Fruit fly (Drosophila melanogaster) whole organism, embryonic: Measurements from ENCODE around the gene CG4658.

ENCODE experiments used
- CG10959 ChIP-seq: fragments of 200-800 bp; sonication (Bioruptor generic); IDR thresholded peaks from 2 replicates; pipeline ENCODE4 v1.3.6; 2022; ENCODE audit warnings: missing biosample characterization, missing genetic modification characterization
- CG12299 ChIP-seq: fragments of 200-800 bp; sonication (Bioruptor generic); optimal IDR thresholded peaks from 2 replicates; lab custom pipeline; 2018; ENCODE audit warnings: missing biosample characterization, mild to moderate bottlenecking, missing genetic modification characterization
- CG12391 ChIP-seq: fragments of 200-800 bp; sonication (Bioruptor generic); optimal IDR thresholded peaks from 3 replicates; lab custom pipeline; 2018; ENCODE audit warnings: missing biosample characterization, mild to moderate bottlenecking, missing genetic modification characterization, moderate library complexity
- CG13296 ChIP-seq: fragments of 200-800 bp; sonication (Bioruptor generic); optimal IDR thresholded peaks from 3 replicates; lab custom pipeline; 2018; ENCODE audit warnings: missing biosample characterization, mild to moderate bottlenecking, missing genetic modification characterization
- CG15011 ChIP-seq: fragments of 200-800 bp; sonication (Bioruptor generic); optimal IDR thresholded peaks from 3 replicates; lab custom pipeline; 2018; ENCODE audit warnings: missing biosample characterization, mild to moderate bottlenecking, missing genetic modification characterization
- CG15514 ChIP-seq: fragments of 200-800 bp; sonication (Bioruptor generic); optimal IDR thresholded peaks from 3 replicates; lab custom pipeline; 2017; ENCODE audit warnings: missing biosample characterization, missing genetic modification characterization, mild to moderate bottlenecking, moderate library complexity, missing genetic modification reagents
- CG16863 ChIP-seq: fragments of 200-800 bp; sonication (Bioruptor generic); optimal IDR thresholded peaks from 3 replicates; lab custom pipeline; 2016; ENCODE audit warnings: missing biosample characterization, missing genetic modification characterization
- CG18262 ChIP-seq: fragments of 200-800 bp; optimal IDR thresholded peaks from 3 replicates; lab custom pipeline; 2019; ENCODE audit warnings: missing biosample characterization, mild to moderate bottlenecking, missing genetic modification characterization, moderate library complexity
- CG1832 ChIP-seq: fragments of 200-800 bp; sonication (Bioruptor generic); optimal IDR thresholded peaks from 2 replicates; lab custom pipeline; 2017; ENCODE audit warnings: missing biosample characterization, mild to moderate bottlenecking, missing genetic modification characterization, inconsistent platforms
- CG2129 ChIP-seq: fragments of 200-800 bp; sonication (Bioruptor generic); IDR thresholded peaks from 2 replicates; pipeline ENCODE4 v1.3.6; 2022; ENCODE audit warnings: missing biosample characterization, missing genetic modification characterization; ENCODE audit not compliant: partially characterized antibody
- CG4360 ChIP-seq: fragments of 200-800 bp; sonication (Bioruptor generic); IDR thresholded peaks from 2 replicates; pipeline ENCODE4 v1.3.6; 2022; ENCODE audit warnings: missing biosample characterization, missing genetic modification characterization
- CG4404 ChIP-seq: fragments of 200-800 bp; sonication (Bioruptor generic); IDR thresholded peaks from 2 replicates; pipeline ENCODE4 v1.3.6; 2022; ENCODE audit warnings: missing biosample characterization, missing genetic modification characterization
- CG4424 ChIP-seq: fragments of 200-800 bp; sonication (Bioruptor generic); optimal IDR thresholded peaks from 3 replicates; lab custom pipeline; 2016; ENCODE audit warnings: missing biosample characterization, missing genetic modification characterization
- CG6175 ChIP-seq: fragments of 200-800 bp; sonication (Bioruptor generic); IDR thresholded peaks from 3 replicates; pipeline ENCODE4 v1.3.6; 2022; ENCODE audit warnings: missing biosample characterization, missing genetic modification characterization
- CG6791 ChIP-seq: fragments of 200-800 bp; sonication (Bioruptor generic); IDR thresholded peaks from 3 replicates; pipeline ENCODE4 v1.3.6; 2022; ENCODE audit warnings: missing biosample characterization, missing genetic modification characterization; ENCODE audit not compliant: partially characterized antibody
- CG6854 ChIP-seq: fragments of 200-800 bp; sonication (Bioruptor generic); optimal IDR thresholded peaks from 3 replicates; lab custom pipeline; 2017; ENCODE audit warnings: missing biosample characterization, mild to moderate bottlenecking, missing genetic modification characterization
- CG9817 ChIP-seq: fragments of 200-800 bp; sonication (Bioruptor generic); optimal IDR thresholded peaks from 2 replicates; lab custom pipeline; 2018; ENCODE audit warnings: missing biosample characterization, mild to moderate bottlenecking, missing genetic modification characterization, moderate library complexity
- CkIIα-i1 ChIP-seq: fragments of 200-800 bp; sonication (Bioruptor generic); IDR thresholded peaks from 2 replicates; pipeline ENCODE4 v1.3.6; 2022; ENCODE audit warnings: missing biosample characterization, missing genetic modification characterization
- D19A ChIP-seq: fragments of 200-800 bp; optimal IDR thresholded peaks from 3 replicates; lab custom pipeline; 2019; ENCODE audit warnings: missing biosample characterization, mild to moderate bottlenecking, missing genetic modification characterization, moderate library complexity
- Dfd ChIP-seq, 2 experiments: fragments of >200 bp; optimal IDR thresholded peaks; 2 replicates each; lab custom pipeline; 2017; ENCODE audit warnings: missing biosample characterization in 2 of 2, missing genetic modification characterization in 2 of 2
- Ets65A ChIP-seq: fragments of 200-800 bp; sonication (Bioruptor generic); peaks from one replicate; lab custom pipeline; 2016; ENCODE audit warnings: missing biosample characterization, missing genetic modification characterization
- H15 ChIP-seq: fragments of 200-800 bp; sonication (Bioruptor generic); IDR thresholded peaks from 3 replicates; pipeline ENCODE4 v1.3.6; 2022; ENCODE audit warnings: missing biosample characterization, missing genetic modification characterization
- H2.0 ChIP-seq: fragments of 200-800 bp; sonication (Bioruptor generic); IDR thresholded peaks from 2 replicates; pipeline ENCODE4 v1.3.6; 2022; ENCODE audit warnings: missing biosample characterization, missing genetic modification characterization
- HLH54F ChIP-seq: fragments of 200-800 bp; sonication (Bioruptor generic); optimal IDR thresholded peaks from 3 replicates; lab custom pipeline; 2016; ENCODE audit warnings: missing biosample characterization, missing genetic modification characterization
- Hmr ChIP-seq: fragments of 200-800 bp; sonication (Bioruptor generic); optimal IDR thresholded peaks from 3 replicates; lab custom pipeline; 2017; ENCODE audit warnings: mild to moderate bottlenecking, missing biosample characterization, missing genetic modification reagents, missing genetic modification characterization
- Hmx ChIP-seq: fragments of 200-800 bp; sonication (Bioruptor generic); optimal IDR thresholded peaks from 2 replicates; lab custom pipeline; 2016; ENCODE audit warnings: missing biosample characterization, missing genetic modification characterization
- Lim3 ChIP-seq: fragments of 200-800 bp; sonication (Bioruptor generic); IDR thresholded peaks from 2 replicates; pipeline ENCODE4 v1.3.6; 2022; ENCODE audit warnings: missing biosample characterization, missing genetic modification characterization
- Mrtf ChIP-seq: fragments of 200-800 bp; sonication (Bioruptor generic); IDR thresholded peaks from 3 replicates; pipeline ENCODE4 v1.3.6; 2022; ENCODE audit warnings: missing biosample characterization, missing genetic modification characterization
- NFAT ChIP-seq: fragments of 200-800 bp; sonication (Bioruptor generic); IDR thresholded peaks from 2 replicates; pipeline ENCODE4 v1.3.6; 2022; ENCODE audit warnings: missing biosample characterization, missing genetic modification characterization
- Rx ChIP-seq: fragments of 200-800 bp; sonication (Bioruptor generic); IDR thresholded peaks from 2 replicates; pipeline ENCODE4 v1.3.6; 2022; ENCODE audit warnings: missing biosample characterization, missing genetic modification characterization
- Side ChIP-seq: fragments of 200-800 bp; sonication (Bioruptor generic); optimal IDR thresholded peaks from 2 replicates; lab custom pipeline; 2016; ENCODE audit warnings: missing biosample characterization, missing genetic modification characterization
- Ssrp ChIP-seq: fragments of 200-800 bp; sonication (Bioruptor generic); optimal IDR thresholded peaks from 2 replicates; lab custom pipeline; 2018; ENCODE audit warnings: missing biosample characterization, mild to moderate bottlenecking, missing genetic modification characterization, moderate library complexity
- Tbp ChIP-seq: fragments of >200 bp; optimal IDR thresholded peaks from 2 replicates; lab custom pipeline; 2018; ENCODE audit warnings: missing biosample characterization, missing genetic modification characterization
- Xrp1 ChIP-seq: fragments of 200-800 bp; sonication (Bioruptor generic); IDR thresholded peaks from 2 replicates; pipeline ENCODE4 v1.3.6; 2022; ENCODE audit warnings: missing biosample characterization, missing genetic modification characterization
- aop ChIP-seq: fragments of 200-800 bp; sonication (Bioruptor generic); IDR thresholded peaks from 2 replicates; pipeline ENCODE4 v1.3.6; 2022; ENCODE audit warnings: missing biosample characterization, missing genetic modification characterization
- az2 ChIP-seq: fragments of 200-800 bp; sonication (Bioruptor generic); optimal IDR thresholded peaks from 3 replicates; lab custom pipeline; 2016; ENCODE audit warnings: missing biosample characterization, missing genetic modification characterization
- chm ChIP-seq: fragments of 200-800 bp; sonication (Bioruptor generic); IDR thresholded peaks from 2 replicates; pipeline ENCODE4 v1.3.6; 2022; ENCODE audit warnings: missing biosample characterization, missing genetic modification characterization
- crc ChIP-seq: fragments of 200-800 bp; sonication (Bioruptor generic); optimal IDR thresholded peaks from 2 replicates; lab custom pipeline; 2016; ENCODE audit warnings: missing biosample characterization, missing genetic modification characterization
- fd102C ChIP-seq: fragments of 200-800 bp; sonication (Bioruptor generic); optimal IDR thresholded peaks from 2 replicates; lab custom pipeline; 2018; ENCODE audit warnings: missing biosample characterization, mild to moderate bottlenecking, missing genetic modification characterization, moderate library complexity
- gsb-n ChIP-seq: fragments of 200-800 bp; sonication (Bioruptor generic); optimal IDR thresholded peaks from 3 replicates; lab custom pipeline; 2018; ENCODE audit warnings: missing biosample characterization, mild to moderate bottlenecking, missing genetic modification characterization
- her ChIP-seq: fragments of 200-800 bp; sonication (Bioruptor generic); optimal IDR thresholded peaks from 2 replicates; lab custom pipeline; 2016; ENCODE audit warnings: missing biosample characterization, missing genetic modification characterization
- kah ChIP-seq: fragments of 200-800 bp; sonication (Bioruptor generic); optimal IDR thresholded peaks from 2 replicates; lab custom pipeline; 2018; ENCODE audit warnings: missing biosample characterization, mild to moderate bottlenecking, missing genetic modification characterization
- lbe ChIP-seq: fragments of 200-800 bp; sonication (Bioruptor generic); optimal IDR thresholded peaks from 2 replicates; lab custom pipeline; 2016; ENCODE audit warnings: missing biosample characterization, mild to moderate bottlenecking, missing genetic modification characterization
- nau ChIP-seq: fragments of 200-800 bp; sonication (Bioruptor generic); optimal IDR thresholded peaks from 3 replicates; lab custom pipeline; 2017; ENCODE audit warnings: missing biosample characterization, mild to moderate bottlenecking, missing genetic modification characterization, missing genetic modification reagents
- nmo ChIP-seq: fragments of 200-800 bp; sonication (Bioruptor generic); optimal IDR thresholded peaks from 2 replicates; lab custom pipeline; 2018; ENCODE audit warnings: missing biosample characterization, mild to moderate bottlenecking, missing genetic modification characterization, moderate library complexity
- pum ChIP-seq: fragments of 200-800 bp; sonication (Bioruptor generic); optimal IDR thresholded peaks from 2 replicates; lab custom pipeline; 2016; ENCODE audit warnings: missing biosample characterization, missing genetic modification characterization
- repo ChIP-seq: fragments of 200-800 bp; sonication (Bioruptor generic); optimal IDR thresholded peaks from 2 replicates; lab custom pipeline; 2016; ENCODE audit warnings: missing biosample characterization, missing genetic modification characterization
- slbo ChIP-seq: fragments of 200-800 bp; sonication (Bioruptor generic); IDR thresholded peaks from 2 replicates; pipeline ENCODE4 v1.3.6; 2022; ENCODE audit warnings: missing biosample characterization, missing genetic modification characterization
- unpg ChIP-seq: fragments of 200-800 bp; sonication (Bioruptor generic); optimal IDR thresholded peaks from 3 replicates; lab custom pipeline; 2018; ENCODE audit warnings: missing biosample characterization, mild to moderate bottlenecking, missing genetic modification characterization, moderate library complexity
- vfl ChIP-seq: fragments of 200-800 bp; sonication (Bioruptor generic); optimal IDR thresholded peaks from 2 replicates; lab custom pipeline; 2016; ENCODE audit warnings: missing biosample characterization, missing genetic modification characterization
- wdn ChIP-seq: fragments of 200-800 bp; sonication (Bioruptor generic); IDR thresholded peaks from 2 replicates; pipeline ENCODE4 v1.3.6; 2022; ENCODE audit warnings: missing biosample characterization, missing genetic modification characterization
- z ChIP-seq: fragments of 200-800 bp; sonication (Bioruptor generic); IDR thresholded peaks from 3 replicates; pipeline ENCODE4 v1.3.6; 2022; ENCODE audit warnings: missing biosample characterization, missing genetic modification characterization
- zen ChIP-seq: fragments of 200-800 bp; sonication (Bioruptor generic); optimal IDR thresholded peaks from 3 replicates; lab custom pipeline; 2018; ENCODE audit warnings: missing biosample characterization, mild to moderate bottlenecking, missing genetic modification characterization, moderate library complexity

Gene CG4658

DNA sequence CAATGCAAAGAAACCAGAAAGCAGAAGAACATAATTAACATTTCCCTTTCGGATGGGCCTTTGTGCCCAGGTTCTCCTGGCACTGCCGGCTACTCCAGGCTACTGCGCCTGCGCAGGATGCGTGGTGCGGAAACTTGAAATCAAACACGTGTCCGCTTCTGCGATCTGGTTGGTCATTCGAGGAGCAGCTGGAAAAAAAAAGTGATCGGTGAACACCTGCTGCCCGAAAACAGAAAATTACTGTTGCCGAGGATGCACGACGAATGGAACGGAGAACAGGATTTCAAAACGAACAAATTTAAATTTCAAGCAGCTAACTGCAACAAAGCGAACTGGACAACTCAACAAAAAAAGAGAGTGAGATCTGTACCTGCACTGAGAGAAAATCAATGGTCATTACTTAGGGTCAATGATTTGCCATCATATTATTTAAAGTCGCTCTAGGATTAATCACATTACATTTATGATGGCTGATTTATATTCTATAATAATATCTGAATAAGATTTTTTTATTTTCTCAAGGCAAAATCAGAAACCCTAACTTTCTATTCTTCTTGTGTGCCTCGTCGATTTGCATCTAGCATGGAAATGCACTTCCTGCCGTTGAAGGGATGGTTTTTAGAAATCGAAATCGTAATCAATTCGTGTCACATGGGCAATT lies 33.0 kb downstream of the CG4658 start (continued):
- TF ChIP-seq Tbp (GFP tag; lab: Kevin White, UChicago) (no peak), z (GFP tag; lab: Robert Waterston, UW) (no peak), Rx (GFP tag; lab: Robert Waterston, UW) (no peak), kah (GFP tag; lab: Kevin White, UChicago) (no peak), unpg (GFP tag; lab: Kevin White, UChicago) (peak; percentile 21), CG16863 (GFP tag; lab: Kevin White, UChicago) (no peak), CG13296 (GFP tag; lab: Kevin White, UChicago) (no peak), Dfd (GFP tag; optimal IDR thresholded peaks at IDR 0.05; lab: Kevin White, UChicago) (no peak), CG10959 (peak; percentile 77), slbo (no peak), chm (GFP tag; lab: Robert Waterston, UW) (no peak), aop (GFP tag; lab: Robert Waterston, UW) (no peak), CG9817 (tag; lab: Kevin White, UChicago) (no peak), crc (GFP tag; lab: Kevin White, UChicago) (no peak), HLH54F (GFP tag; lab: Kevin White, UChicago) (no peak), CG4404 (peak; percentile 78), Lim3 (GFP tag; lab: Robert Waterston, UW) (no peak), CG6791 (GFP tag; lab: Robert Waterston, UW) (0 out of 3 replicates have a peak, but pooled peaks have one; percentile 12), CG12391 (tag; lab: Kevin White, UChicago) (peak; percentile 44), zen (tag; lab: Kevin White, UChicago) (peak; percentile 35), D19A (tag; lab: Kevin White, UChicago) (no peak), wdn (no peak), CkIIα-i1 (GFP tag; lab: Robert Waterston, UW) (no peak), CG1832 (GFP tag; lab: Kevin White, UChicago) (no peak), CG15011 (GFP tag; lab: Kevin White, UChicago) (no peak), Xrp1 (GFP tag; lab: Robert Waterston, UW) (peak; percentile 73), H2.0 (GFP tag; lab: Robert Waterston, UW) (no peak), az2 (peak; percentile 2), H15 (GFP tag; lab: Robert Waterston, UW) (no peak), CG18262 (tag; lab: Kevin White, UChicago) (peak; percentile 52), CG6854 (GFP tag; lab: Kevin White, UChicago) (no peak), pum (no peak), Hmr (GFP tag; lab: Kevin White, UChicago) (no peak), gsb-n (tag; lab: Kevin White, UChicago) (peak; percentile 45), nau (GFP tag; lab: Kevin White, UChicago) (no peak), repo (GFP tag; lab: Kevin White, UChicago) (no peak), Side (GFP tag; lab: Kevin White, UChicago) (no peak), Mrtf (GFP tag; lab: Robert Waterston, UW) (no peak), nmo (no peak), Ssrp (tag; lab: Kevin White, UChicago) (no peak), CG6175 (no peak)

DNA sequence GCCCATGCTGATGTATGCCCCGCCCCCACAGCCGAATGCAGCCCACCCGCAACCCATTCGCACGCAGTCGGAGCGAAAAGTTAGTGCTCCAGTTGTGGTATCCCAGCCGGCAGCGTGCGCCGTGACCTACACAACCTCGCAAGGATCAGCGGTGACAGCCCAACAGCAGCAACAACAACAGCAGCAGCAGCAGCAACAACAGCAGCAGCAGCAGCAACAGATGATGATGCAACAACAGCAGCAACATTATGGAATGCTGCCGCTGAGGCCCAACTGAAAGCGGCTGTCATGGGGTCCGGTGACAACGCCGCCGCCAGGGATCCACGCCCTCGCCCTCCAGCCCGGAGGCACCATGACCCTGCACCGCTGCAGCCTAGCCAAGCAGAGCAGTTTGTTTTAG lies 37.5 kb downstream of the CG4658 start:
- TF ChIP-seq CG15514 (GFP tag; lab: Kevin White, UChicago) (no peak), z (GFP tag; lab: Robert Waterston, UW) (no peak), CG2129 (GFP tag; lab: Robert Waterston, UW) (no peak), NFAT (GFP tag; lab: Robert Waterston, UW) (no peak), Ets65A (GFP tag; lab: Kevin White, UChicago) (peak; percentile 46), lbe (GFP tag; lab: Kevin White, UChicago) (no peak), vfl (GFP tag; lab: Kevin White, UChicago) (no peak), fd102C (GFP tag; lab: Kevin White, UChicago) (no peak), Hmx (no peak), wdn (no peak), CG4360 (peak; percentile 56; the same call in 1 of the 2 replicates), CG4424 (no peak), her (GFP tag; lab: Kevin White, UChicago) (no peak), CG12299 (tag; lab: Kevin White, UChicago) (no peak)
